Worm (Caenorhabditis elegans): ENCODE results near the gene fbxa-157.

The fbxa-157 gene

DNA sequence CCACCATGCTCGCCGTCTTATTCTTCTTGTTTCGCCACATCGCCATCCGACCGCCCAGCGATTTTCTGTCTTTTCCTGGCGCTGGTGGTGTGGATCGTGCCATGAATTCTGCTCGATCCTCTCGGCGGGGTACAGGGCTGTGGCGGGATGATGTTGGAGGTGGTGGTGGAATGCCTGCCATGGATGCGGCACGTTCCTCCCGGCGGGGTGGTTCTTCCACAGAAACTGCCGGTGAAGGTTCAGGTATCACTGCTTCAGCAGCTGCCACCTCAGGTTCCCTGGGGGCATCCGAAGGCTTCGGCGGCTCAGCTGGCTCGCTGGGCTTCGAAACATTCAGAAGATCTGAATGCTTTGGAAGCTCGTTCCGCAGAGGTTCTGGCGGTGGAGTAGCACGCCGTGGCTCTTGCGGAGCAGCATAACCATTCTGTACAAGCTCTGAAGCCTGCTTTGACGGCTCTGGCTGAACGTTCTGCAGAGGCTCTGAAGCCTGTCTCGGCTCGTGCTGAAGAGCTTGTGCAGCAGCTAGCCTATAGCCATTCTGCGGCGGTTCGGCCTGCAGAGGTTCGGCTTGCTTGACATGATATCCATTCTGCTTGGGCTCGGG is 45.3 kb downstream of the fbxa-157 start:
- TF ChIP-seq ceh-82 (tag; optimal IDR thresholded peaks at IDR 0.05): no peak

DNA sequence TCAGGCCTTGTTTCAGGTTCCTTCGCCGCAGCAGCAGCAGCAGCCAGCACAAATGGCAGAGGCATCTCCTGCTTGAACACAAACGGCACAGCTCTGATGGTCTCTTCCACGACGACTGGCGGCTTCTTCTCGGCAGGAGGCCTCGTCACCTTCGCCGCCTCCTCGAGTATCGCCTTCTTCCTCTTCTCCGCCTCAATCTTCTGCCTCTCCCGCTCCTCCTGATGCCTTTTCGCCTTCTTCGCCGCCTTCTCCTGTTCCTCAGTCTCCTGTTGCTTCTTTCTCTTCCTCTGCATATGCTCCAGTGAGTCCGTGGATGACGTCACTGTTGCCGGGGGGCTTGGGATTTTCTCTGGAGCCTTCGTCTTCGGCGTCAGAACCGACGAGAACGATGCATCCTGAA is 45.9 kb downstream of the fbxa-157 start:
- TF ChIP-seq pqm-1 (tag; optimal IDR thresholded peaks at IDR 0.05) (no peak), snpc-4 (tag; optimal IDR thresholded peaks at IDR 0.05) (no peak), pha-4 (tag; optimal IDR thresholded peaks at IDR 0.05) (no peak), mml-1 (tag; optimal IDR thresholded peaks at IDR 0.05) (no peak), aly-2 (tag; optimal IDR thresholded peaks at IDR 0.05) (no peak), nhr-12 (tag; optimal IDR thresholded peaks at IDR 0.05) (no peak), lin-39 (tag; optimal IDR thresholded peaks at IDR 0.05) (no peak), ztf-4 (tag; optimal IDR thresholded peaks at IDR 0.05) (no peak), ceh-9 (tag; optimal IDR thresholded peaks at IDR 0.05) (no peak), ama-1 (optimal IDR thresholded peaks at IDR 0.05) (no peak), fkh-10 (GFP tag; optimal IDR thresholded peaks at IDR 0.05) (no peak), daf-12 (tag; optimal IDR thresholded peaks at IDR 0.05) (no peak), ceh-28 (tag; optimal IDR thresholded peaks at IDR 0.05) (no peak), elt-2 (tag; optimal IDR thresholded peaks at IDR 0.05) (no peak), nfya-1 (tag; optimal IDR thresholded peaks at IDR 0.05; ENCODE audit: insufficient read depth) (no peak)

DNA sequence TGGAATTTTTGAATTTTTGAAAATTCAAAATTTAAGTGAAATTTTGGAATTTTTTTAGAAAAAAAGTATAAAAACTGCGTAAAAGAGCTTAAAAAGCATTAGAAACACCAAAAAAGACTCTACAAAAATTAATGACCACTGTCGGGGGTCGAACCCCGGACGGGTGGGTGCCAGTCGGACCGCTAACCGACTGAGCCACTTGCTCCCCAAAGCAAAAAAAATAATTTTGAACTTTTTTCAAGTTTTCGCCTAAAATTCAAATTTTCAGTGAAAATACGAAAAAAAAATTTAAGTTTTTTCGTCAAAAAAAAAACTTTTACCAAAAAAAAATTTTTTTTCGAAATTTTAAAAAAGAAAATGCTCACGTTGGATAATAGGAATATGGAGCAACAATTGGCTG is 47.7 kb downstream of the fbxa-157 start:
- TF ChIP-seq hmg-11 (tag; optimal IDR thresholded peaks at IDR 0.05) (no peak), unc-62 (GFP tag; optimal IDR thresholded peaks at IDR 0.05) (no peak), R02D3.7 (tag; optimal IDR thresholded peaks at IDR 0.05) (no peak), nhr-11 (tag; optimal IDR thresholded peaks at IDR 0.05) (no peak), ZK546.5 (tag; optimal IDR thresholded peaks at IDR 0.05) (no peak), zag-1 (tag; optimal IDR thresholded peaks at IDR 0.05) (no peak), ceh-82 (tag; optimal IDR thresholded peaks at IDR 0.05) (no peak), nhr-67 (tag; optimal IDR thresholded peaks at IDR 0.05) (no peak), lin-39 (tag; optimal IDR thresholded peaks at IDR 0.05) (no peak), eor-1 (tag; optimal IDR thresholded peaks at IDR 0.05) (no peak), mml-1 (tag; optimal IDR thresholded peaks at IDR 0.05) (no peak), jun-1 (tag; optimal IDR thresholded peaks at IDR 0.05) (no peak), sea-2 (GFP tag; optimal IDR thresholded peaks at IDR 0.05) (no peak), lin-15B (tag; optimal IDR thresholded peaks at IDR 0.05) (no peak), nhr-23 (tag; optimal IDR thresholded peaks at IDR 0.05) (no peak), mdl-1 (tag; optimal IDR thresholded peaks at IDR 0.05) (no peak)

DNA sequence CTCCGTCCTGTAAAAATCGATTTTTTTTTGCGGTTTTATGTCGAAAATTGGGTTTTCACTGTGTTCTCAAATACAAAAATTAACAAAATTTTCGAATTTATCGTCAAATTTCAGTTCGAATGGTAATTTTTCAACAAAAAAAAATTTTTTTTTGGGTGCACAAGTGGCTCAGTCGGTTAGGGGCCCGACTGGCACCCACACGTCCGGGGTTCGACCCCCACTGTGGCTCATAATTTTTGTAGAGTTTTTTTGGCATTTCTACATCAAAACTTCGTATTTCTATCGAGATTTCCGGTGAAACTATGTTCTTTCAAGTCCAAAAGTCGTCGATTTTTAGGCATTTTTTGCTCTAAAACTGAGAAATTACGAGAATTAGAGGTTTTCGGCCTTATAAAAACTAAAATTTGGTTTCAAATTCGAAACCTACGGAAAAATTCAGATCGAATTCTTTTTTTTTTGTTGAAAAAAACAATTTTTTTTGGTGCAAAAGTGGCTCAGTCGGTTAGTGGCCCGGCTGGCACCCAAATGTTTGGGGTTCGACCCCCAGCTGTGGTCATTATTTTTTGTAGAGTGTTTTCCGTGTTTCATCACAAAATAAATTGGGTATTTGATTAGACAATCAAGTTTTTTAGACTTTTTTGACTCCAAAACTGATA is 48.6 kb downstream of the fbxa-157 start:
- TF ChIP-seq fos-1 (tag; optimal IDR thresholded peaks at IDR 0.05): no peak
- no peak for TF ChIP-seq fkh-10 (GFP tag; optimal IDR thresholded peaks at IDR 0.05)
- no peak for TF ChIP-seq ceh-82 (tag; optimal IDR thresholded peaks at IDR 0.05)
- TF ChIP-seq zag-1 (tag; optimal IDR thresholded peaks at IDR 0.05): no peak
- TF ChIP-seq nhr-12 (tag; optimal IDR thresholded peaks at IDR 0.05): no peak
- no peak for TF ChIP-seq ceh-9 (tag; optimal IDR thresholded peaks at IDR 0.05)
- TF ChIP-seq lsy-12 (tag; optimal IDR thresholded peaks at IDR 0.05): no peak
- TF ChIP-seq hmg-11 (tag; optimal IDR thresholded peaks at IDR 0.05): peak; percentile 5

DNA sequence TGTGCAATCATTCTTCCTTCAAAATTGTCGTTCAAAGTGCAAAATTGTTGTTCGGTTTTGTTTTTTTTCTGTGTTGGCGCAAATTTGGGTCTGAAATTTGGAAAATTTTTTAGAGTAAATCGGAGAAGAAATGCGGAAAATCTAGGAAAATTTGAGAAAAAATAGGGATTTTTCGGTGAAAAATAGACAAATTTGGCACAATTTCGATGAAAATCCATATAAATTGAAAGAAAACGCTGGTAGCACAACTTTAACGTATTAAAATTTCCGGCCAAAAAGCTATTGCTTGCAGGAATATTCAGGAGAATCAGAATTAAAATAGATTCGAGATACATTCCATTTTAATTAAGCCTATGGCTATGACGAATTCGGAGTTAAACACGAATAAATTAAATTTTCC is 49.5 kb downstream of the fbxa-157 start, which contains the start of gene dpy-21:
dpy-21 (minus strand) TSS at position 101 of the 400 bp plus-strand sequence.
- TF ChIP-seq ceh-9 (tag; optimal IDR thresholded peaks at IDR 0.05): no peak
- no peak for TF ChIP-seq nhr-12 (tag; optimal IDR thresholded peaks at IDR 0.05)
- TF ChIP-seq pqm-1 (tag; optimal IDR thresholded peaks at IDR 0.05): no peak
- no peak for TF ChIP-seq elt-3 (tag; optimal IDR thresholded peaks at IDR 0.05)
- TF ChIP-seq ceh-16 (tag; optimal IDR thresholded peaks at IDR 0.05): no peak

Data from whole organism, L3 larva.